Fruit fly (Drosophila melanogaster) whole organism, embryonic: ENCODE data around the gene Trm7-34.

ENCODE experiments used
- B-H1 ChIP-seq: fragments of 200-800 bp; sonication (Bioruptor generic); IDR thresholded peaks from 3 replicates; pipeline ENCODE4 v1.3.6; 2022; ENCODE audit warnings: missing biosample characterization, missing genetic modification characterization
- CG10267 ChIP-seq: fragments of 200-800 bp; sonication (Bioruptor generic); optimal IDR thresholded peaks from 2 replicates; lab custom pipeline; 2018; ENCODE audit warnings: missing biosample characterization, mild to moderate bottlenecking, missing genetic modification characterization, moderate library complexity
- CG12769 ChIP-seq: fragments of 200-800 bp; sonication (Bioruptor generic); optimal IDR thresholded peaks from 2 replicates; lab custom pipeline; 2019; ENCODE audit warnings: missing biosample characterization, mild to moderate bottlenecking, missing genetic modification characterization, moderate library complexity
- CG17802 ChIP-seq: fragments of 200-800 bp; sonication (Bioruptor generic); optimal IDR thresholded peaks from 2 replicates; lab custom pipeline; 2018; ENCODE audit warnings: missing biosample characterization, mild to moderate bottlenecking, missing genetic modification characterization, moderate library complexity
- CG1832 ChIP-seq: fragments of 200-800 bp; sonication (Bioruptor generic); optimal IDR thresholded peaks from 2 replicates; lab custom pipeline; 2017; ENCODE audit warnings: missing biosample characterization, mild to moderate bottlenecking, missing genetic modification characterization, inconsistent platforms
- CG4617 ChIP-seq: fragments of 200-800 bp; sonication (Bioruptor generic); optimal IDR thresholded peaks from 3 replicates; lab custom pipeline; 2016; ENCODE audit warnings: missing biosample characterization, missing genetic modification characterization, borderline replicate concordance
- CG8359 ChIP-seq: fragments of 200-800 bp; sonication (Bioruptor generic); optimal IDR thresholded peaks from 2 replicates; lab custom pipeline; 2017; ENCODE audit warnings: missing biosample characterization, mild to moderate bottlenecking, missing genetic modification characterization, borderline replicate concordance
- CG8478 ChIP-seq: fragments of >200 bp; optimal IDR thresholded peaks from 2 replicates; lab custom pipeline; 2018
- CG9797 ChIP-seq: fragments of 200-800 bp; sonication (Bioruptor generic); optimal IDR thresholded peaks from 3 replicates; lab custom pipeline; 2018; ENCODE audit warnings: missing biosample characterization, mild to moderate bottlenecking, missing genetic modification characterization
- CG9932 ChIP-seq: fragments of 200-800 bp; sonication (Bioruptor generic); IDR thresholded peaks from 2 replicates; pipeline ENCODE4 v1.3.6; 2022; ENCODE audit warnings: missing biosample characterization, missing genetic modification characterization
- CTCF ChIP-seq: fragments of 200-800 bp; sonication (Bioruptor generic); optimal IDR thresholded peaks from 2 replicates; lab custom pipeline; 2017; ENCODE audit warnings: missing biosample characterization, mild to moderate bottlenecking, missing genetic modification characterization, moderate library complexity
- Chrac-16 ChIP-seq: fragments of 200-800 bp; sonication (Bioruptor generic); optimal IDR thresholded peaks from 3 replicates; lab custom pipeline; 2016; ENCODE audit warnings: missing biosample characterization, missing genetic modification characterization
- Eip74EF ChIP-seq, 2 experiments: fragments of 200-800 bp in 1 of 2; fragments of >200 bp in 1 of 2; sonication (Bioruptor generic) in 1 of 2; optimal IDR thresholded peaks; 2 replicates each; lab custom pipeline; 2017 to 2019; ENCODE audit warnings: missing biosample characterization in 2 of 2, missing genetic modification characterization in 2 of 2, mild to moderate bottlenecking in 1 of 2, moderate library complexity in 1 of 2
- HHEX ChIP-seq: fragments of 200-800 bp; sonication (Bioruptor generic); optimal IDR thresholded peaks from 3 replicates; lab custom pipeline; 2017; ENCODE audit warnings: missing biosample characterization, mild to moderate bottlenecking, missing genetic modification characterization, missing genetic modification reagents
- Jarid2 ChIP-seq: fragments of 200-800 bp; sonication (Bioruptor generic); optimal IDR thresholded peaks from 3 replicates; lab custom pipeline; 2017; ENCODE audit warnings: mild to moderate bottlenecking, missing biosample characterization, missing genetic modification reagents, missing genetic modification characterization
- MESR4 ChIP-seq: fragments of 200-800 bp; sonication (Bioruptor generic); optimal IDR thresholded peaks from 2 replicates; lab custom pipeline; 2018; ENCODE audit warnings: missing biosample characterization, mild to moderate bottlenecking, missing genetic modification characterization, moderate library complexity
- NFAT ChIP-seq: fragments of 200-800 bp; sonication (Bioruptor generic); IDR thresholded peaks from 2 replicates; pipeline ENCODE4 v1.3.6; 2022; ENCODE audit warnings: missing biosample characterization, missing genetic modification characterization
- Nf-YA ChIP-seq: fragments of 200-800 bp; sonication (Bioruptor generic); IDR thresholded peaks from 2 replicates; pipeline ENCODE4 v1.3.6; 2022; ENCODE audit warnings: missing biosample characterization, missing genetic modification characterization
- Nf-YC ChIP-seq: fragments of 200-800 bp; optimal IDR thresholded peaks from 3 replicates; lab custom pipeline; 2019; ENCODE audit warnings: missing biosample characterization, mild to moderate bottlenecking, missing genetic modification characterization, moderate library complexity
- Sry-δ ChIP-seq: fragments of 200-800 bp; sonication (Bioruptor generic); optimal IDR thresholded peaks from 2 replicates; lab custom pipeline; 2016; ENCODE audit warnings: missing biosample characterization, missing genetic modification characterization
- Xbp1 ChIP-seq: fragments of 200-800 bp; sonication (Bioruptor generic); optimal IDR thresholded peaks from 3 replicates; lab custom pipeline; 2016; ENCODE audit warnings: missing biosample characterization, mild to moderate bottlenecking, missing genetic modification characterization
- Xrp1 ChIP-seq: fragments of 200-800 bp; sonication (Bioruptor generic); IDR thresholded peaks from 2 replicates; pipeline ENCODE4 v1.3.6; 2022; ENCODE audit warnings: missing biosample characterization, missing genetic modification characterization
- YL-1 ChIP-seq: fragments of 200-800 bp; sonication (Bioruptor generic); optimal IDR thresholded peaks from 3 replicates; lab custom pipeline; 2017; ENCODE audit warnings: missing biosample characterization, mild to moderate bottlenecking, missing genetic modification characterization
- az2 ChIP-seq: fragments of 200-800 bp; sonication (Bioruptor generic); optimal IDR thresholded peaks from 3 replicates; lab custom pipeline; 2016; ENCODE audit warnings: missing biosample characterization, missing genetic modification characterization
- cg ChIP-seq: fragments of 200-800 bp; sonication (Bioruptor generic); optimal IDR thresholded peaks from 3 replicates; lab custom pipeline; 2019; ENCODE audit warnings: missing biosample characterization, mild to moderate bottlenecking, missing genetic modification characterization, moderate library complexity
- chinmo ChIP-seq: fragments of 200-800 bp; sonication (Bioruptor generic); IDR thresholded peaks from 4 replicates; pipeline ENCODE4 v1.3.6; 2022; ENCODE audit warnings: missing biosample characterization, missing genetic modification characterization; ENCODE audit not compliant: partially characterized antibody
- chm ChIP-seq: fragments of 200-800 bp; sonication (Bioruptor generic); IDR thresholded peaks from 2 replicates; pipeline ENCODE4 v1.3.6; 2022; ENCODE audit warnings: missing biosample characterization, missing genetic modification characterization
- corto ChIP-seq: fragments of 200-800 bp; sonication (Bioruptor generic); optimal IDR thresholded peaks from 2 replicates; lab custom pipeline; 2016; ENCODE audit warnings: missing biosample characterization, mild to moderate bottlenecking, missing genetic modification characterization, moderate library complexity
- dmrt11E ChIP-seq: fragments of 200-800 bp; sonication (Bioruptor generic); optimal IDR thresholded peaks from 3 replicates; lab custom pipeline; 2018; ENCODE audit warnings: missing biosample characterization, mild to moderate bottlenecking, missing genetic modification characterization, moderate library complexity
- dysf ChIP-seq: fragments of 200-800 bp; sonication (Bioruptor generic); IDR thresholded peaks from 3 replicates; pipeline ENCODE4 v1.3.6; 2022; ENCODE audit warnings: missing biosample characterization, missing genetic modification characterization
- ems ChIP-seq: fragments of 200-800 bp; sonication (Bioruptor generic); optimal IDR thresholded peaks from 3 replicates; lab custom pipeline; 2016; ENCODE audit warnings: missing biosample characterization, missing genetic modification characterization
- gro ChIP-seq: fragments of 200-800 bp; sonication (Bioruptor generic); optimal IDR thresholded peaks from 2 replicates; lab custom pipeline; 2016; ENCODE audit warnings: missing biosample characterization, missing genetic modification characterization
- lilli ChIP-seq: fragments of 200-800 bp; sonication (Bioruptor generic); optimal IDR thresholded peaks from 3 replicates; lab custom pipeline; 2016; ENCODE audit warnings: missing biosample characterization, missing genetic modification characterization
- nom ChIP-seq: fragments of 200-800 bp; sonication (Bioruptor generic); optimal IDR thresholded peaks from 2 replicates; lab custom pipeline; 2017; ENCODE audit warnings: missing biosample characterization, missing genetic modification characterization, mild to moderate bottlenecking, moderate library complexity, missing genetic modification reagents
- prd ChIP-seq, 3 experiments: fragments of >200 bp in 2 of 3; fragments of 200-800 bp in 1 of 3; sonication (Bioruptor generic) in 1 of 3; optimal IDR thresholded peaks in 2 of 3; IDR thresholded peaks in 1 of 3; 2 replicates in 2 of 3; 3 replicates in 1 of 3; pipeline versions ENCODE4 v1.3.6 to Lab custom; 2017 to 2022; ENCODE audit warnings: missing biosample characterization in 1 of 3, missing genetic modification characterization in 1 of 3
- pzg ChIP-seq: fragments of 200-800 bp; sonication (Bioruptor generic); optimal IDR thresholded peaks from 3 replicates; lab custom pipeline; 2018; ENCODE audit warnings: missing biosample characterization, mild to moderate bottlenecking, missing genetic modification characterization, moderate library complexity
- sens ChIP-seq: fragments of 200-800 bp; sonication (Bioruptor generic); peaks from one replicate; lab custom pipeline; 2016; ENCODE audit warnings: missing biosample characterization, missing genetic modification characterization
- sim ChIP-seq: fragments of 200-800 bp; sonication (Bioruptor generic); IDR thresholded peaks from 2 replicates; pipeline ENCODE4 v1.3.6; 2022; ENCODE audit warnings: missing biosample characterization, missing genetic modification characterization
- sr ChIP-seq: fragments of 200-800 bp; sonication (Bioruptor generic); IDR thresholded peaks from 3 replicates; pipeline ENCODE4 v1.3.6; 2022; ENCODE audit warnings: missing biosample characterization, missing genetic modification characterization
- sug ChIP-seq: fragments of 200-800 bp; optimal IDR thresholded peaks from 2 replicates; lab custom pipeline; 2019; ENCODE audit warnings: missing biosample characterization, mild to moderate bottlenecking, missing genetic modification characterization, moderate library complexity
- tap ChIP-seq: fragments of 200-800 bp; optimal IDR thresholded peaks from 3 replicates; lab custom pipeline; 2019; ENCODE audit warnings: missing biosample characterization, mild to moderate bottlenecking, missing genetic modification characterization, moderate library complexity
- zen ChIP-seq: fragments of 200-800 bp; sonication (Bioruptor generic); optimal IDR thresholded peaks from 3 replicates; lab custom pipeline; 2018; ENCODE audit warnings: missing biosample characterization, mild to moderate bottlenecking, missing genetic modification characterization, moderate library complexity

Gene Trm7-34

DNA sequence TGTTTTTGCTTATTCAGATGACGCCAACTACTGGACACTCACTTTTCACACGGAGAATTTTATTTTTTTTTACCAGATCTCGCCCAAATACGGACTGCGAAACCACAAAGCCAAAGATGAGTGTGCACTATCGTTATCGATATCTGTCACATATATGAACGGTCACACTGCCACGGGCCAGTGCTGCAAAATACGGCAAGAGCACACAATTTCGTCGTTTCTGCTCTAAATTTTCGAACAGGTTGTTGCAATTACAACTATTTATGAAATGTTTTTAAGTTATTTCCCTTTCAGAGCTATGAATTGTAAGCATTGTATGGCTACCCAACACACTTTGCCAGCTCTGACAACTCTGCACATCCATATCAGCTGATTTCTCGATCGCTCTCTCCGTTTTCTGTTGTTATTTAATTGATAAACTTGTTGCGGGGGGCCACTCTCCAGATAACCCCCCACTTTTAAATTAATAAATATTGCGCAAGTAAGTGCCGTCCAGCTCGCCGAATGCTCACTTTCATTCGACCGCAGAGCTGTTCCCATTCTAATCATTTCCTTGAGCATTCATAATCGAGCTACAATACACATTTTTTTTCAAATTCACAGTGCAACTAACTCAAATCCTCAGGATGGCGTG, 6.2 kb downstream of the Trm7-34 start, which contains the start of the genes slmb and CG5793 (continued):
- TF ChIP-seq Xbp1 (GFP tag; lab: Kevin White, UChicago) (peak; percentile 65), CG9797 (GFP tag; lab: Kevin White, UChicago) (peak; percentile 92), Nf-YC (tag; lab: Kevin White, UChicago) (peak; percentile 30), lilli (GFP tag; lab: Kevin White, UChicago) (peak; percentile 35), pzg (GFP tag; lab: Kevin White, UChicago) (peak; percentile 93), CG9932 (peak; percentile 74), gro (GFP tag; lab: Kevin White, UChicago) (peak; percentile 21), HHEX (GFP tag; lab: Kevin White, UChicago) (peak; percentile 3), Jarid2 (GFP tag; lab: Kevin White, UChicago) (no peak), az2 (GFP tag; lab: Kevin White, UChicago) (peak; percentile 31), Chrac-16 (GFP tag; lab: Kevin White, UChicago) (peak; percentile 42), CG17802 (tag; lab: Kevin White, UChicago) (no peak), Xrp1 (GFP tag; lab: Robert Waterston, UW) (peak; percentile 46; the same call in 1 of the 2 replicates), ems (GFP tag; lab: Kevin White, UChicago) (peak; percentile 31), CG8359 (GFP tag; lab: Kevin White, UChicago) (no peak), dmrt11E (tag; lab: Kevin White, UChicago) (peak; percentile 36), prd (optimal IDR thresholded peaks at IDR 0.05; lab: Kevin White, UChicago) (no peak), prd (GFP tag; IDR thresholded peaks at IDR 0.05; lab: Robert Waterston, UW) (peak; percentile 52; the same call in 1 of the 3 replicates), CG10267 (tag; lab: Kevin White, UChicago) (peak; percentile 94), zen (tag; lab: Kevin White, UChicago) (peak; percentile 30)

dm6 chr3R:21126673-21127284, 6.9 kb downstream of the Trm7-34 start:
- TF ChIP-seq CG12769 (tag; lab: Kevin White, UChicago), result no peak
- TF ChIP-seq CG1832 (GFP tag; lab: Kevin White, UChicago), result peak; percentile 72
- TF ChIP-seq Nf-YA (GFP tag; lab: Robert Waterston, UW), result 0 out of 2 replicates have a peak, but pooled peaks have one; percentile 6
- TF ChIP-seq CG8478, result peak; percentile 92
- TF ChIP-seq Sry-δ (GFP tag; lab: Kevin White, UChicago), result no peak
- TF ChIP-seq Eip74EF (GFP tag; optimal IDR thresholded peaks at IDR 0.05; lab: Kevin White, UChicago), result peak in 1 of 2 experiments; percentile 3
- TF ChIP-seq CG4617 (GFP tag; lab: Kevin White, UChicago), result peak; percentile 68
- TF ChIP-seq B-H1, result no peak
- TF ChIP-seq cg (GFP tag; lab: Kevin White, UChicago), result peak; percentile 97
- TF ChIP-seq sens (GFP tag; lab: Kevin White, UChicago), result peak; percentile 35
- TF ChIP-seq corto (GFP tag; lab: Kevin White, UChicago), result no peak
- 0 out of 3 replicates have a peak, but pooled peaks have one; percentile 26 for TF ChIP-seq sr (GFP tag; lab: Robert Waterston, UW)
- 0 out of 4 replicates have a peak, but pooled peaks have one; percentile 34 for TF ChIP-seq chinmo (GFP tag; lab: Robert Waterston, UW)
- TF ChIP-seq NFAT (GFP tag; lab: Robert Waterston, UW), result peak; percentile 18; the same call in 1 of the 2 replicates
- TF ChIP-seq YL-1 (GFP tag; lab: Kevin White, UChicago), result peak; percentile 16
- TF ChIP-seq MESR4 (GFP tag; lab: Kevin White, UChicago), result peak; percentile 40
- no peak for TF ChIP-seq dysf (GFP tag; lab: Robert Waterston, UW)
- TF ChIP-seq nom (GFP tag; lab: Kevin White, UChicago), result peak; percentile 19
- TF ChIP-seq CTCF, result peak; percentile 73
- TF ChIP-seq chm (GFP tag; lab: Robert Waterston, UW), result 0 out of 2 replicates have a peak, but pooled peaks have one; percentile 34
- TF ChIP-seq sim (GFP tag; lab: Robert Waterston, UW), result no peak
- TF ChIP-seq tap (tag; lab: Kevin White, UChicago), result no peak
- no peak for TF ChIP-seq sug
